Fruit fly (Drosophila melanogaster): ENCODE data around the gene CG33630.

The CG33630 gene

dm6 chr3R:10095765-10096164 lies 33.3 kb downstream of the CG33630 start:
- TF ChIP-seq al (GFP tag; IDR thresholded peaks at IDR 0.05) (no peak), Dek (tag; optimal IDR thresholded peaks at IDR 0.05) (no peak), amos (GFP tag; IDR thresholded peaks at IDR 0.05; ENCODE audit: partially characterized antibody) (no peak), Dip2 (GFP tag; IDR thresholded peaks at IDR 0.05) (no peak), nmo (GFP tag; optimal IDR thresholded peaks at IDR 0.05) (no peak), CG13424 (tag; optimal IDR thresholded peaks at IDR 0.05) (no peak), ci (GFP tag; IDR thresholded peaks at IDR 0.05) (0 out of 3 replicates have a peak, but pooled peaks have one; percentile 24), lab (GFP tag; optimal IDR thresholded peaks at IDR 0.05) (peak; percentile 14), CG31365 (tag; optimal IDR thresholded peaks at IDR 0.05) (no peak), CG31224 (GFP tag; IDR thresholded peaks at IDR 0.05) (no peak), CG17361 (GFP tag; IDR thresholded peaks at IDR 0.05) (no peak), Kr (GFP tag; optimal IDR thresholded peaks at IDR 0.05) (no peak), so (GFP tag; IDR thresholded peaks at IDR 0.05) (no peak), CG18262 (tag; optimal IDR thresholded peaks at IDR 0.05) (no peak), emc (GFP tag; optimal IDR thresholded peaks at IDR 0.05) (no peak), CG12391 (tag; optimal IDR thresholded peaks at IDR 0.05) (no peak), bigmax (GFP tag; optimal IDR thresholded peaks at IDR 0.05) (no peak), CG14014 (GFP tag; IDR thresholded peaks at IDR 0.05) (no peak), Atf-2 (GFP tag; optimal IDR thresholded peaks at IDR 0.05) (no peak), seq (GFP tag; IDR thresholded peaks at IDR 0.05) (no peak), CG2712 (tag; optimal IDR thresholded peaks at IDR 0.05) (no peak), Poxn (GFP tag; IDR thresholded peaks at IDR 0.05) (no peak), Hr3 (GFP tag; optimal IDR thresholded peaks at IDR 0.05) (no peak), Hr51 (GFP tag; optimal IDR thresholded peaks at IDR 0.05) (no peak), cwo (GFP tag; optimal IDR thresholded peaks at IDR 0.05) (peak; percentile 54), CG34376 (GFP tag; optimal IDR thresholded peaks at IDR 0.05) (peak; percentile 24), cad (GFP tag; optimal IDR thresholded peaks at IDR 0.05) (no peak), nerfin-2 (GFP tag; IDR thresholded peaks at IDR 0.05; ENCODE audit: partially characterized antibody) (no peak), ro (GFP tag; IDR thresholded peaks at IDR 0.05) (no peak), CG11696 (GFP tag; IDR thresholded peaks at IDR 0.05) (no peak), MTF-1 (GFP tag; optimal IDR thresholded peaks at IDR 0.05; ENCODE audit: borderline replicate concordance) (no peak), CG15269 (tag; optimal IDR thresholded peaks at IDR 0.05) (no peak), CG6813 (GFP tag; optimal IDR thresholded peaks at IDR 0.05) (no peak), HmgD (GFP tag; optimal IDR thresholded peaks at IDR 0.05) (no peak), tin (GFP tag; optimal IDR thresholded peaks at IDR 0.05) (no peak), pzg (GFP tag; optimal IDR thresholded peaks at IDR 0.05) (no peak), Pdp1 (GFP tag; optimal IDR thresholded peaks at IDR 0.05) (peak in 1 of 2 experiments; percentile 19), Nf-YA (GFP tag; IDR thresholded peaks at IDR 0.05) (no peak), Spps (tag; optimal IDR thresholded peaks at IDR 0.05) (no peak), Fer2 (tag; optimal IDR thresholded peaks at IDR 0.05) (no peak), sd (tag; optimal IDR thresholded peaks at IDR 0.05) (no peak), CG3281 (GFP tag; optimal IDR thresholded peaks at IDR 0.05) (peak; percentile 0), CG17612 (GFP tag; IDR thresholded peaks at IDR 0.05) (no peak)

All from whole organism, embryonic.